Fruit fly (Drosophila melanogaster) whole organism, pupa: Measurements from ENCODE around the gene Nse1.

Experiments
- CG10348 ChIP-seq: fragments of 200-800 bp; sonication (Bioruptor generic); IDR thresholded peaks from 2 replicates; pipeline ENCODE4 v1.3.6; 2022; ENCODE audit warnings: missing biosample characterization, missing genetic modification characterization
- CG12605 ChIP-seq: fragments of 200-800 bp; sonication (Bioruptor generic); IDR thresholded peaks from 2 replicates; pipeline ENCODE4 v1.3.6; 2022; ENCODE audit warnings: missing biosample characterization, missing genetic modification characterization
- CG13204 ChIP-seq: fragments of 200-800 bp; sonication (Bioruptor generic); optimal IDR thresholded peaks from 2 replicates; lab custom pipeline; 2018; ENCODE audit warnings: missing biosample characterization, mild to moderate bottlenecking, missing genetic modification characterization, moderate library complexity
- CG4496 ChIP-seq: fragments of 200-800 bp; sonication (Bioruptor generic); IDR thresholded peaks from 3 replicates; pipeline ENCODE4 v1.3.6; 2022; ENCODE audit warnings: missing biosample characterization, missing genetic modification characterization

DNA sequence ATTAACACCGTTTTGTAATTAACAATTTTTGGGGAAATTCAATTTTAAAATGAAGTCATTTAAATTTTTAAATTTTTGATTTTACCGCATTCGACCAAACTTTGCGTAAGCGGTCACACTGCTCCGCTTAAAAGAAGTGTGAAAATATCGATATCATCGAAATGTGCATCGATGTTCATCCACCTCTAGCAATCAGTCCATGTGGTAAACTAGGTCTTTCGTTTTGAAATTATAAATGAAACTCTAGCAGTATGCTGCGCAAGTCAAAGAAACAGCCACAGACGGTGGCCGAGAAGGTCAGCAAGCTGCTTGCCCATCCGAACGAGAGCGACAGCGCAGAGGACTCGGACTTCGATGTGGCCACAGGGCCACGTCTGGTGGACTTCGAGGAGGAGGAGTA, 40.0 kb upstream of the Nse1 start, which contains the start of gene Aatf:
- TF ChIP-seq CG10348 (GFP tag; lab: Robert Waterston, UW) (no peak), CG13204 (no peak), CG4496 (GFP tag; lab: Robert Waterston, UW) (no peak), CG12605 (GFP tag; lab: Robert Waterston, UW) (no peak)
